Worm (Caenorhabditis elegans) whole organism, L1 larva: ENCODE results near the gene srh-59.

Source experiments
- aly-2 ChIP-seq: fragments of 150-350 bp; optimal IDR thresholded peaks from 2 replicates; lab custom pipeline; 2014; ENCODE audit warnings: missing biosample characterization, missing genetic modification characterization
- blmp-1 ChIP-seq: fragments of 150-350 bp; optimal IDR thresholded peaks from 2 replicates; lab custom pipeline; 2014; ENCODE audit warnings: missing biosample characterization, missing genetic modification characterization
- elt-2 ChIP-seq: sonication (generic microtip); optimal IDR thresholded peaks from 2 replicates; lab custom pipeline; 2016; ENCODE audit warnings: missing genetic modification characterization, mild to moderate bottlenecking, inconsistent platforms, missing compliant biosample characterization, missing genetic modification reagents
- elt-3 ChIP-seq, 6 experiments: fragments of 150-350 bp in 1 of 6; sonication (generic microtip); optimal IDR thresholded peaks; 2 replicates each; lab custom pipeline; 2017 to 2018; ENCODE audit warnings: missing biosample characterization in 6 of 6, missing genetic modification characterization in 6 of 6, inconsistent platforms in 1 of 6
- mdl-1 ChIP-seq, 2 experiments: fragments of 150-350 bp; optimal IDR thresholded peaks; 2 replicates each; lab custom pipeline; 2014 to 2017; ENCODE audit warnings: missing biosample characterization in 2 of 2, missing genetic modification characterization in 2 of 2, inconsistent platforms in 1 of 2
- pqm-1 ChIP-seq: sonication (generic microtip); optimal IDR thresholded peaks from 3 replicates; lab custom pipeline; 2017; ENCODE audit warnings: missing biosample characterization, missing genetic modification characterization
- snpc-4 ChIP-seq: fragments of 150-350 bp; optimal IDR thresholded peaks from 2 replicates; lab custom pipeline; 2014; ENCODE audit warnings: missing biosample characterization, missing genetic modification characterization
- snu-23 ChIP-seq: sonication (generic microtip); optimal IDR thresholded peaks from 2 replicates; lab custom pipeline; 2016; ENCODE audit warnings: missing genetic modification characterization, missing compliant biosample characterization
- sup-37 ChIP-seq: fragments of 200-800 bp; sonication (Bioruptor generic); optimal IDR thresholded peaks from 2 replicates; lab custom pipeline; 2018; ENCODE audit warnings: mild to moderate bottlenecking, missing genetic modification characterization, missing compliant biosample characterization
- unc-62 ChIP-seq: fragments of 150-350 bp; optimal IDR thresholded peaks from 2 replicates; lab custom pipeline; 2014; ENCODE audit warnings: missing biosample characterization, missing genetic modification reagents, missing genetic modification characterization
- unc-86 ChIP-seq: sonication (generic microtip); optimal IDR thresholded peaks from 2 replicates; lab custom pipeline; 2016; ENCODE audit warnings: missing genetic modification characterization, missing compliant biosample characterization
- zag-1 ChIP-seq: fragments of 150-350 bp; optimal IDR thresholded peaks from 2 replicates; lab custom pipeline; 2014; ENCODE audit warnings: missing biosample characterization, missing genetic modification characterization
- ztf-4 ChIP-seq: fragments of 150-350 bp; optimal IDR thresholded peaks from 2 replicates; lab custom pipeline; 2014; ENCODE audit warnings: missing biosample characterization, missing genetic modification characterization

ce11 chrII:3561561-3561960 is 20.3 kb upstream of the srh-59 start, which contains the start of gene W10G11.2:
- TF ChIP-seq snpc-4 (no peak), blmp-1 (tag; lab: Kevin White, UChicago) (no peak), unc-86 (tag; lab: Kevin White, UChicago) (no peak), snu-23 (no peak), unc-62 (GFP tag; lab: Kevin White, UChicago) (no peak), mdl-1 (tag; optimal IDR thresholded peaks at IDR 0.05; lab: Kevin White, UChicago) (no peak), elt-2 (tag; lab: Kevin White, UChicago) (no peak), elt-3 (tag; optimal IDR thresholded peaks at IDR 0.05; lab: Kevin White, UChicago) (no peak), zag-1 (tag; lab: Kevin White, UChicago) (no peak), ztf-4 (no peak), pqm-1 (tag; lab: Kevin White, UChicago) (no peak), sup-37 (GFP tag; lab: Kevin White, UChicago) (no peak), aly-2 (tag; lab: Kevin White, UChicago) (no peak)
